Fruit fly (Drosophila melanogaster) whole organism, embryonic: ENCODE results near the gene CG32161.

Source experiments
- Atf6 ChIP-seq: fragments of 200-800 bp; sonication (Bioruptor generic); IDR thresholded peaks from 2 replicates; pipeline ENCODE4 v1.3.6; 2022; ENCODE audit warnings: missing biosample characterization, missing genetic modification characterization
- B-H1 ChIP-seq: fragments of 200-800 bp; sonication (Bioruptor generic); IDR thresholded peaks from 3 replicates; pipeline ENCODE4 v1.3.6; 2022; ENCODE audit warnings: missing biosample characterization, missing genetic modification characterization
- B-H2 ChIP-seq: fragments of 200-800 bp; sonication (Bioruptor generic); optimal IDR thresholded peaks from 2 replicates; lab custom pipeline; 2018; ENCODE audit warnings: missing biosample characterization, mild to moderate bottlenecking, missing genetic modification characterization
- Bgb ChIP-seq: fragments of 200-800 bp; sonication (Bioruptor generic); IDR thresholded peaks from 2 replicates; pipeline ENCODE4 v1.3.6; 2022; ENCODE audit warnings: missing biosample characterization, missing genetic modification characterization; ENCODE audit not compliant: partially characterized antibody
- CG1024 ChIP-seq: fragments of 200-800 bp; sonication (Bioruptor generic); IDR thresholded peaks from 2 replicates; pipeline ENCODE4 v1.3.6; 2022; ENCODE audit warnings: missing biosample characterization, missing genetic modification characterization
- CG10462 ChIP-seq: fragments of 200-800 bp; sonication (Bioruptor generic); optimal IDR thresholded peaks from 2 replicates; lab custom pipeline; 2016; ENCODE audit warnings: missing biosample characterization, missing genetic modification characterization
- CG10565 ChIP-seq: fragments of 200-800 bp; sonication (Bioruptor generic); optimal IDR thresholded peaks from 3 replicates; lab custom pipeline; 2016; ENCODE audit warnings: missing biosample characterization, mild to moderate bottlenecking, missing genetic modification characterization
- CG10979 ChIP-seq: fragments of 200-800 bp; sonication (Bioruptor generic); optimal IDR thresholded peaks from 2 replicates; lab custom pipeline; 2018; ENCODE audit warnings: missing biosample characterization, mild to moderate bottlenecking, missing genetic modification characterization, moderate library complexity
- CG13287 ChIP-seq: fragments of 200-800 bp; sonication (Bioruptor generic); IDR thresholded peaks from 2 replicates; pipeline ENCODE4 v1.3.6; 2022; ENCODE audit warnings: missing biosample characterization, missing genetic modification characterization; ENCODE audit not compliant: partially characterized antibody
- CG13894 ChIP-seq: fragments of 200-800 bp; sonication (Bioruptor generic); optimal IDR thresholded peaks from 3 replicates; lab custom pipeline; 2018; ENCODE audit warnings: missing biosample characterization, mild to moderate bottlenecking, missing genetic modification characterization, moderate library complexity
- CG14710 ChIP-seq: fragments of 200-800 bp; sonication (Bioruptor generic); optimal IDR thresholded peaks from 3 replicates; lab custom pipeline; 2019; ENCODE audit warnings: missing biosample characterization, mild to moderate bottlenecking, missing genetic modification characterization, moderate library complexity
- CG14860 ChIP-seq: fragments of 200-800 bp; sonication (Bioruptor generic); IDR thresholded peaks from 3 replicates; pipeline ENCODE4 v1.3.6; 2022; ENCODE audit warnings: missing biosample characterization, missing genetic modification characterization; ENCODE audit not compliant: partially characterized antibody
- CG15073 ChIP-seq: fragments of 200-800 bp; sonication (Bioruptor generic); optimal IDR thresholded peaks from 2 replicates; lab custom pipeline; 2016; ENCODE audit warnings: missing biosample characterization, missing genetic modification characterization
- CG15269 ChIP-seq: fragments of 200-800 bp; sonication (Bioruptor generic); optimal IDR thresholded peaks from 2 replicates; lab custom pipeline; 2018; ENCODE audit warnings: missing biosample characterization, mild to moderate bottlenecking, missing genetic modification characterization, moderate library complexity
- CG1602 ChIP-seq: fragments of 200-800 bp; sonication (Bioruptor generic); optimal IDR thresholded peaks from 3 replicates; lab custom pipeline; 2016; ENCODE audit warnings: missing biosample characterization, missing genetic modification characterization
- CG16813 ChIP-seq: fragments of 200-800 bp; sonication (Bioruptor generic); IDR thresholded peaks from 3 replicates; pipeline ENCODE4 v1.3.6; 2022; ENCODE audit warnings: missing biosample characterization, missing genetic modification characterization; ENCODE audit not compliant: partially characterized antibody
- CG1792 ChIP-seq: fragments of 200-800 bp; sonication (Bioruptor generic); optimal IDR thresholded peaks from 2 replicates; lab custom pipeline; 2016; ENCODE audit warnings: missing biosample characterization, missing genetic modification characterization
- CG33213 ChIP-seq: fragments of 200-800 bp; sonication (Bioruptor generic); optimal IDR thresholded peaks from 3 replicates; lab custom pipeline; 2016; ENCODE audit warnings: missing biosample characterization, missing genetic modification characterization
- CG4282 ChIP-seq: fragments of 200-800 bp; sonication (Bioruptor generic); optimal IDR thresholded peaks from 2 replicates; lab custom pipeline; 2016; ENCODE audit warnings: missing biosample characterization, missing genetic modification characterization
- CG4328 ChIP-seq: fragments of 200-800 bp; sonication (Bioruptor generic); optimal IDR thresholded peaks from 3 replicates; lab custom pipeline; 2017; ENCODE audit warnings: missing biosample characterization, missing genetic modification reagents, missing genetic modification characterization
- CG6175 ChIP-seq: fragments of 200-800 bp; sonication (Bioruptor generic); IDR thresholded peaks from 3 replicates; pipeline ENCODE4 v1.3.6; 2022; ENCODE audit warnings: missing biosample characterization, missing genetic modification characterization
- CG6654 ChIP-seq: fragments of 200-800 bp; sonication (Bioruptor generic); optimal IDR thresholded peaks from 2 replicates; lab custom pipeline; 2017; ENCODE audit warnings: missing biosample characterization, mild to moderate bottlenecking, missing genetic modification characterization
- CG7372 ChIP-seq: fragments of 200-800 bp; sonication (Bioruptor generic); IDR thresholded peaks from 2 replicates; pipeline ENCODE4 v1.3.6; 2022; ENCODE audit warnings: missing biosample characterization, missing genetic modification characterization
- CG7556 ChIP-seq: fragments of 200-800 bp; sonication (Bioruptor generic); optimal IDR thresholded peaks from 2 replicates; lab custom pipeline; 2017; ENCODE audit warnings: missing biosample characterization, mild to moderate bottlenecking, missing genetic modification characterization
- CG7987 ChIP-seq: fragments of 200-800 bp; sonication (Bioruptor generic); optimal IDR thresholded peaks from 2 replicates; lab custom pipeline; 2018; ENCODE audit warnings: missing biosample characterization, mild to moderate bottlenecking, missing genetic modification characterization, moderate library complexity
- CG8089 ChIP-seq: fragments of 200-800 bp; sonication (Bioruptor generic); optimal IDR thresholded peaks from 3 replicates; lab custom pipeline; 2016; ENCODE audit warnings: missing biosample characterization, missing genetic modification characterization
- CrebB ChIP-seq: fragments of 200-800 bp; sonication (Bioruptor generic); optimal IDR thresholded peaks from 3 replicates; lab custom pipeline; 2018; ENCODE audit warnings: missing biosample characterization, mild to moderate bottlenecking, missing genetic modification characterization
- Dfd ChIP-seq, 2 experiments: fragments of >200 bp; optimal IDR thresholded peaks; 2 replicates each; lab custom pipeline; 2017; ENCODE audit warnings: missing biosample characterization in 2 of 2, missing genetic modification characterization in 2 of 2
- Drgx ChIP-seq: fragments of 200-800 bp; sonication (Bioruptor generic); IDR thresholded peaks from 2 replicates; pipeline ENCODE4 v1.3.6; 2022; ENCODE audit warnings: missing biosample characterization, missing genetic modification characterization
- E2f2 ChIP-seq: fragments of 200-800 bp; sonication (Bioruptor generic); IDR thresholded peaks from 2 replicates; pipeline ENCODE4 v1.3.6; 2022; ENCODE audit warnings: missing biosample characterization, missing genetic modification characterization
- Hr78 ChIP-seq, 2 experiments: fragments of 200-800 bp in 1 of 2; fragments of >200 bp in 1 of 2; sonication (Bioruptor generic) in 1 of 2; optimal IDR thresholded peaks; 2 replicates each; lab custom pipeline; 2017 to 2019; ENCODE audit warnings: missing biosample characterization in 2 of 2, missing genetic modification characterization in 2 of 2, mild to moderate bottlenecking in 1 of 2, moderate library complexity in 1 of 2
- NC2α ChIP-seq: fragments of 200-800 bp; sonication (Bioruptor generic); optimal IDR thresholded peaks from 2 replicates; lab custom pipeline; 2016; ENCODE audit warnings: missing biosample characterization, missing genetic modification characterization
- Nf-YC ChIP-seq: fragments of 200-800 bp; optimal IDR thresholded peaks from 3 replicates; lab custom pipeline; 2019; ENCODE audit warnings: missing biosample characterization, mild to moderate bottlenecking, missing genetic modification characterization, moderate library complexity
- PHDP ChIP-seq: fragments of 200-800 bp; sonication (Bioruptor generic); optimal IDR thresholded peaks from 3 replicates; lab custom pipeline; 2018; ENCODE audit warnings: missing biosample characterization, mild to moderate bottlenecking, missing genetic modification characterization, moderate library complexity
- Stat92E ChIP-seq, 3 experiments: fragments of >200 bp in 2 of 3; fragments of 200-800 bp in 1 of 3; sonication (Bioruptor generic) in 1 of 3; optimal IDR thresholded peaks; 2 replicates each; lab custom pipeline; 2017 to 2019; ENCODE audit warnings: missing biosample characterization in 3 of 3, missing genetic modification characterization in 3 of 3, mild to moderate bottlenecking in 1 of 3, moderate library complexity in 1 of 3
- Tbp ChIP-seq: fragments of >200 bp; optimal IDR thresholded peaks from 2 replicates; lab custom pipeline; 2018; ENCODE audit warnings: missing biosample characterization, missing genetic modification characterization
- corto ChIP-seq: fragments of 200-800 bp; sonication (Bioruptor generic); optimal IDR thresholded peaks from 2 replicates; lab custom pipeline; 2016; ENCODE audit warnings: missing biosample characterization, mild to moderate bottlenecking, missing genetic modification characterization, moderate library complexity
- dan ChIP-seq: fragments of 200-800 bp; sonication (Bioruptor generic); IDR thresholded peaks from 2 replicates; pipeline ENCODE4 v1.3.6; 2022; ENCODE audit warnings: missing biosample characterization, missing genetic modification characterization
- danr ChIP-seq: fragments of 200-800 bp; sonication (Bioruptor generic); IDR thresholded peaks from 2 replicates; pipeline ENCODE4 v1.3.6; 2022; ENCODE audit warnings: missing biosample characterization, missing genetic modification characterization
- disco-r ChIP-seq: fragments of 200-800 bp; sonication (Bioruptor generic); optimal IDR thresholded peaks from 2 replicates; lab custom pipeline; 2016; ENCODE audit warnings: missing biosample characterization, missing genetic modification characterization
- esg ChIP-seq: fragments of 200-800 bp; sonication (Bioruptor generic); conservative IDR thresholded peaks from 2 replicates; pipeline ENCODE4 v1.3.6; 2022; ENCODE audit warnings: missing biosample characterization, missing genetic modification characterization
- grn ChIP-seq: fragments of 200-800 bp; sonication (Bioruptor generic); optimal IDR thresholded peaks from 3 replicates; lab custom pipeline; 2017; ENCODE audit warnings: missing biosample characterization, missing genetic modification characterization
- gro ChIP-seq: fragments of 200-800 bp; sonication (Bioruptor generic); optimal IDR thresholded peaks from 2 replicates; lab custom pipeline; 2016; ENCODE audit warnings: missing biosample characterization, missing genetic modification characterization
- luna ChIP-seq: fragments of 200-800 bp; sonication (Bioruptor generic); optimal IDR thresholded peaks from 2 replicates; lab custom pipeline; 2016; ENCODE audit warnings: missing biosample characterization, missing genetic modification characterization
- mirr ChIP-seq: fragments of 200-800 bp; sonication (Bioruptor generic); optimal IDR thresholded peaks from 3 replicates; lab custom pipeline; 2018; ENCODE audit warnings: missing biosample characterization, mild to moderate bottlenecking, missing genetic modification characterization
- org-1 ChIP-seq: fragments of 200-800 bp; sonication (Bioruptor generic); optimal IDR thresholded peaks from 2 replicates; lab custom pipeline; 2017; ENCODE audit warnings: missing biosample characterization, missing genetic modification characterization
- rib ChIP-seq: fragments of 200-800 bp; sonication (Bioruptor generic); IDR thresholded peaks from 2 replicates; pipeline ENCODE4 v1.3.6; 2022; ENCODE audit warnings: missing biosample characterization, missing genetic modification characterization
- sens-2 ChIP-seq: fragments of 200-800 bp; sonication (Bioruptor generic); IDR thresholded peaks from 2 replicates; pipeline ENCODE4 v1.3.6; 2022; ENCODE audit warnings: missing biosample characterization, missing genetic modification characterization
- ssp ChIP-seq: fragments of 200-800 bp; sonication (Bioruptor generic); IDR thresholded peaks from 2 replicates; pipeline ENCODE4 v1.3.6; 2022; ENCODE audit warnings: missing biosample characterization, missing genetic modification characterization
- tll ChIP-seq, 2 experiments: fragments of 200-800 bp in 1 of 2; fragments of >200 bp in 1 of 2; sonication (Bioruptor generic) in 1 of 2; optimal IDR thresholded peaks; 2 replicates each; lab custom pipeline; 2017 to 2019; ENCODE audit warnings: missing biosample characterization in 2 of 2, missing genetic modification characterization in 2 of 2, mild to moderate bottlenecking in 1 of 2, moderate library complexity in 1 of 2
- trem ChIP-seq: fragments of 200-800 bp; optimal IDR thresholded peaks from 3 replicates; lab custom pipeline; 2019; ENCODE audit warnings: missing biosample characterization, mild to moderate bottlenecking, missing genetic modification characterization, moderate library complexity

Gene CG32161

DNA sequence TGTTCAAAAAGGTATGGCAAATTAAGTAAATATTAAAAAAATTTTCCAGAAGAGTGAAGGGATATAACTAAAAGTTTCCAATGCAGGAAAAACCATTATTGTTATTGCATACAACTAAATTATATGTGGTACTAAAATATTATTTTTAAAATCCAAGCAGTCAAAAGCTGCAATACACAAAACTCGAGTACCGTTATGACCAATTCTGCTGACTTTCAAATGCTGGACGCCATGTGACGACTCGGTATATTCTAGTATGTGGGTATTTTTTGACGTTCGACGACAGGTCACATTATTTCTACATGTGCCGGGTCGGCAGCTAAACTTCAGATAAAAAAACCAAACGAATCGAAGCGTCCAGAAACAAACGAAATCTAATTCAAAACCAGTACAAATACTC lies 37.9 kb upstream of the CG32161 start (continued):
- TF ChIP-seq esg (GFP tag; lab: Robert Waterston, UW) (no peak), CG10565 (GFP tag; lab: Kevin White, UChicago) (no peak), B-H2 (GFP tag; lab: Kevin White, UChicago) (no peak), disco-r (GFP tag; lab: Kevin White, UChicago) (no peak), CG1602 (GFP tag; lab: Kevin White, UChicago) (no peak), trem (tag; lab: Kevin White, UChicago) (peak; percentile 47), Tbp (no peak), CG14710 (tag; lab: Kevin White, UChicago) (peak; percentile 61), Nf-YC (tag; lab: Kevin White, UChicago) (peak; percentile 30), dan (GFP tag; lab: Robert Waterston, UW) (no peak), CG13287 (GFP tag; lab: Robert Waterston, UW) (peak; percentile 50; the same call in 1 of the 2 replicates), rib (no peak), Stat92E (GFP tag; optimal IDR thresholded peaks at IDR 0.05; lab: Kevin White, UChicago) (peak in 1 of 3 experiments; percentile 29), luna (GFP tag; lab: Kevin White, UChicago) (no peak), NC2α (GFP tag; lab: Kevin White, UChicago) (no peak), Hr78 (GFP tag; optimal IDR thresholded peaks at IDR 0.05; lab: Kevin White, UChicago) (no peak), CG6175 (GFP tag; lab: Robert Waterston, UW) (no peak), CG4328 (GFP tag; lab: Kevin White, UChicago) (no peak), CG10979 (tag; lab: Kevin White, UChicago) (no peak), Bgb (GFP tag; lab: Robert Waterston, UW) (peak; percentile 55), PHDP (tag; lab: Kevin White, UChicago) (no peak), B-H1 (GFP tag; lab: Robert Waterston, UW) (no peak), Atf6 (GFP tag; lab: Robert Waterston, UW) (no peak), danr (no peak), CG10462 (peak; percentile 99), CG13894 (tag; lab: Kevin White, UChicago) (peak; percentile 30), Drgx (no peak), CG6654 (GFP tag; lab: Kevin White, UChicago) (no peak), grn (GFP tag; lab: Kevin White, UChicago) (no peak), CG7987 (no peak), gro (GFP tag; lab: Kevin White, UChicago) (peak; percentile 63), CG1024 (GFP tag; lab: Robert Waterston, UW) (no peak), CG15269 (tag; lab: Kevin White, UChicago) (no peak), sens-2 (GFP tag; lab: Robert Waterston, UW) (no peak), ssp (GFP tag; lab: Robert Waterston, UW) (peak; percentile 48; the same call in 1 of the 2 replicates), org-1 (GFP tag; lab: Kevin White, UChicago) (no peak), tll (GFP tag; optimal IDR thresholded peaks at IDR 0.05; lab: Kevin White, UChicago) (no peak), E2f2 (peak; percentile 83), CG4282 (GFP tag; lab: Kevin White, UChicago) (no peak), CG1792 (GFP tag; lab: Kevin White, UChicago) (peak; percentile 12), CG15073 (GFP tag; lab: Kevin White, UChicago) (no peak), CG33213 (GFP tag; lab: Kevin White, UChicago) (peak; percentile 86), CG16813 (GFP tag; lab: Robert Waterston, UW) (0 out of 3 replicates have a peak, but pooled peaks have one; percentile 35), mirr (GFP tag; lab: Kevin White, UChicago) (no peak), corto (GFP tag; lab: Kevin White, UChicago) (no peak), CG7556 (GFP tag; lab: Kevin White, UChicago) (no peak), CG14860 (GFP tag; lab: Robert Waterston, UW) (no peak), CG7372 (no peak), Dfd (GFP tag; optimal IDR thresholded peaks at IDR 0.05; lab: Kevin White, UChicago) (no peak), CG8089 (GFP tag; lab: Kevin White, UChicago) (peak; percentile 18), CrebB (tag; lab: Kevin White, UChicago) (no peak)
